Fruit fly (Drosophila melanogaster): ENCODE results near the gene pns.

pns gene

dm6 chr3L:1586266-1587054, 49.5 kb downstream of the pns start:
- TF ChIP-seq CG11617 (GFP tag; optimal IDR thresholded peaks at IDR 0.05) (peak; percentile 10), CG1620 (GFP tag; optimal IDR thresholded peaks at IDR 0.05) (no peak), CG33017 (tag; optimal IDR thresholded peaks at IDR 0.05) (peak; percentile 60), toe (GFP tag; optimal IDR thresholded peaks at IDR 0.05) (no peak), pad (GFP tag; optimal IDR thresholded peaks at IDR 0.05) (no peak), CG5204 (GFP tag; optimal IDR thresholded peaks at IDR 0.05) (no peak), Hr96 (GFP tag; optimal IDR thresholded peaks at IDR 0.05) (peak; percentile 45), kay (GFP tag; ENCODE audit: borderline replicate concordance) (no peak), CG7045 (GFP tag; optimal IDR thresholded peaks at IDR 0.05) (peak; percentile 26), Mnt (GFP tag; optimal IDR thresholded peaks at IDR 0.05) (peak; percentile 68), CG12768 (GFP tag; optimal IDR thresholded peaks at IDR 0.05) (peak; percentile 65), Clk (GFP tag; optimal IDR thresholded peaks at IDR 0.05) (no peak), bab1 (GFP tag; optimal IDR thresholded peaks at IDR 0.05) (peak; percentile 73), cic (GFP tag; optimal IDR thresholded peaks at IDR 0.05) (peak; percentile 75), tj (GFP tag; optimal IDR thresholded peaks at IDR 0.05) (peak; percentile 80), CG7101 (tag; optimal IDR thresholded peaks at IDR 0.05) (no peak), Crg-1 (GFP tag; optimal IDR thresholded peaks at IDR 0.05) (peak; percentile 13), cnc (optimal IDR thresholded peaks at IDR 0.05) (no peak), CG14711 (tag; optimal IDR thresholded peaks at IDR 0.05) (peak; percentile 16), ovo (GFP tag; optimal IDR thresholded peaks at IDR 0.05) (peak; percentile 53)

DNA sequence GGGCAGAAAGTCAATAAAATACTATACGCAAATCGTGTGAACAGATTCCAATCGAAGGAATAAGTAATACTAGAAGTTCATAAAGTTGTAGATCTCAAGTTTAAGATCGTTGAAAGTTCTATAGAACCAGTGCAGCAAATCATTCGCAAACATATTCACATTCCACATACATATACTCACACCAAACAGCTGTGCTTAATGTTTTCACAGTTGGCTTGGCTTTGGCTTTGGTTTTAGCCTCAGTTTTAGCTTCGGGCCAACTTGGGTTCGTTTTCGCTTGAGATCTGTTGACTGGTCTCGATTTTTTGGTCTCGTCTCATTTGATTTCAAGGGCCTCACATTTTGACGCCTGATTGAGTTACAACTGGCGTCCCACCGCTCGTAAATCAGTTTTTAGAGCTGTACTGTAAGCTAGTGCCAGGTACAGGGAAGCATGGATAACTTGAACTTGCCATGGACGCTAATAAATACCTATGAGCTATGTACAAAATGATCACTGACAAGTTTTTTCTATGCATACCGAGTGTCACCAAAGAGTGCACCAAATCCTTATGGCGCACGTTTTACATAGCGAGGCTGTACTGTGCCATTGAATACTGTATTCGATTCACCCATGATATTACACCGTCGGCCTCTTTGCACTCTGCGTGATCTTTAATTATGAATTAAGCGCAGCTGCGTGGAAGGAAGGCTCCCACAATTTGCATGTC, 50.4 kb downstream of the pns start:
- TF ChIP-seq bab1 (GFP tag; optimal IDR thresholded peaks at IDR 0.05): peak; percentile 75
- peak; percentile 62 for TF ChIP-seq CG1620 (GFP tag; optimal IDR thresholded peaks at IDR 0.05)
- peak; percentile 37 for TF ChIP-seq CG11617 (GFP tag; optimal IDR thresholded peaks at IDR 0.05)
- TF ChIP-seq toe (GFP tag; optimal IDR thresholded peaks at IDR 0.05): peak; percentile 77
- peak; percentile 52 for TF ChIP-seq Crg-1 (GFP tag; optimal IDR thresholded peaks at IDR 0.05)
- TF ChIP-seq Hr96 (GFP tag; optimal IDR thresholded peaks at IDR 0.05): peak; percentile 63
- TF ChIP-seq CG12768 (GFP tag; optimal IDR thresholded peaks at IDR 0.05): peak; percentile 79
- TF ChIP-seq ovo (GFP tag; optimal IDR thresholded peaks at IDR 0.05): no peak
- peak; percentile 78 for TF ChIP-seq CG7101 (tag; optimal IDR thresholded peaks at IDR 0.05)
- peak; percentile 82 for TF ChIP-seq CG7045 (GFP tag; optimal IDR thresholded peaks at IDR 0.05)
- peak; percentile 81 for TF ChIP-seq CG5204 (GFP tag; optimal IDR thresholded peaks at IDR 0.05)
- no peak for TF ChIP-seq cnc (optimal IDR thresholded peaks at IDR 0.05)
- TF ChIP-seq CG14711 (tag; optimal IDR thresholded peaks at IDR 0.05): peak; percentile 70
- TF ChIP-seq CG33017 (tag; optimal IDR thresholded peaks at IDR 0.05): peak; percentile 81
- TF ChIP-seq pad (GFP tag; optimal IDR thresholded peaks at IDR 0.05): peak; percentile 48
- peak; percentile 46 for TF ChIP-seq Mnt (GFP tag; optimal IDR thresholded peaks at IDR 0.05)
- TF ChIP-seq tj (GFP tag; optimal IDR thresholded peaks at IDR 0.05): peak; percentile 28
- peak; percentile 51 for TF ChIP-seq kay (GFP tag; ENCODE audit: borderline replicate concordance)
- no peak for TF ChIP-seq cic (GFP tag; optimal IDR thresholded peaks at IDR 0.05)
- peak; percentile 68 for TF ChIP-seq Clk (GFP tag; optimal IDR thresholded peaks at IDR 0.05)

DNA sequence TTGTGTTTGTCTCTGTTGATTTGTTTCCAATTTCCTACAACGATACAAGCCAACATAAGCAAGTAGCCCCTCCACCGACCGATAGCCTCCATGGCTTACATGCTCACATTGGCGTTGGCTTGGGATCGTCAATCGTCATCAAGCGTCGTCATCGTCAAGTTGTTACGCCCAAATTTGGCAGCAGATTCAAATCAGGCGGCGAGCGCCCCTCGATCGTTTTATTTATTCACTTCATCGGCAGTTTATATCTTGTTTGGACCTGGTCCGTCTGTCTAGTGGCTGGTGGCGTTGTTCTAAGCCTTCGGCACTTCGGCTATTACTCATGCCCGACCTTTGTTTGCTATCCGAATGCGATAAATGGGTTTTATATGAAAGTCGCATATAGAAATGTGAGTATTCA, 53.3 kb downstream of the pns start:
- TF ChIP-seq CG1620 (GFP tag; optimal IDR thresholded peaks at IDR 0.05) (no peak), CG14711 (tag; optimal IDR thresholded peaks at IDR 0.05) (no peak), kay (GFP tag; ENCODE audit: borderline replicate concordance) (peak; percentile 49), ovo (GFP tag; optimal IDR thresholded peaks at IDR 0.05) (no peak)

DNA sequence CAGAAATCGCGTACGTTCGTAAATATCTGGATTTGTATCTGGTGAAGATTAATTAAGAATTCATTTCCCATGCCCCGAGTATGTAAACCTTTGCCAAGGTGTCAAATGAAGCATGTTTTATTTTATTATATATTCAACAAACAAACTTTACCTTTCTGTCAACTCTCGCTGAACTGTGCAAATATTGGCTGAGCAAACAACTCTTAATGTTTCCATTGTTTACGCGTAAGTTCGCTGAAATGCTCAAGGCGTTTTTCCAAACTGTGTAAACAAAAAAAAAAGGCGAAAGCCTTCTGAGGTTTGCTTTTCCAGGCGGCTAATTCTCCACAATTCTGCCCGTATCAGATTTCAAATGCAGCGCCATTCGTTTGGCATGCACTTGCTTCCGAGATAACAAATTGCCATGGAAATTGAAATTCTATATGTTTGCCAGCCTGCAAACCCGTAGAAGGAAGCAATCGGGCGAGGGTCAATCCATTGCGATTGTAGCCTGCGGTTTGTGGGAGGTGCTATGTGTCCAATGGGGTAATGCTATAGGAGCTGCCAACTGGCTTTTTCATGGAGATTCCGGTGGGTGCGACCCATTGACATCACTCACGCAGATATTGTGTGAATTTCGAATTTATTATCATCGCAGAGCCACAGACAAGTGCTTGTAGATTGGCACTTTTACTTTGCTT, 54.9 kb downstream of the pns start:
- peak; percentile 71 for TF ChIP-seq Mnt (GFP tag; optimal IDR thresholded peaks at IDR 0.05)
- TF ChIP-seq CG33017 (tag; optimal IDR thresholded peaks at IDR 0.05): peak; percentile 85
- TF ChIP-seq pad (GFP tag; optimal IDR thresholded peaks at IDR 0.05): peak; percentile 74
- TF ChIP-seq tj (GFP tag; optimal IDR thresholded peaks at IDR 0.05): peak; percentile 80
- peak; percentile 97 for TF ChIP-seq Crg-1 (GFP tag; optimal IDR thresholded peaks at IDR 0.05)
- peak; percentile 97 for TF ChIP-seq ovo (GFP tag; optimal IDR thresholded peaks at IDR 0.05)
- peak; percentile 84 for TF ChIP-seq toe (GFP tag; optimal IDR thresholded peaks at IDR 0.05)
- peak; percentile 96 for TF ChIP-seq CG7045 (GFP tag; optimal IDR thresholded peaks at IDR 0.05)
- TF ChIP-seq CG12768 (GFP tag; optimal IDR thresholded peaks at IDR 0.05): peak; percentile 95
- TF ChIP-seq bab1 (GFP tag; optimal IDR thresholded peaks at IDR 0.05): peak; percentile 3
- TF ChIP-seq kay (GFP tag; ENCODE audit: borderline replicate concordance): no peak
- peak; percentile 92 for TF ChIP-seq CG1620 (GFP tag; optimal IDR thresholded peaks at IDR 0.05)
- peak; percentile 78 for TF ChIP-seq Hr96 (GFP tag; optimal IDR thresholded peaks at IDR 0.05)
- peak; percentile 82 for TF ChIP-seq CG14711 (tag; optimal IDR thresholded peaks at IDR 0.05)
- peak; percentile 92 for TF ChIP-seq CG7101 (tag; optimal IDR thresholded peaks at IDR 0.05)
- peak; percentile 86 for TF ChIP-seq Clk (GFP tag; optimal IDR thresholded peaks at IDR 0.05)
- TF ChIP-seq CG5204 (GFP tag; optimal IDR thresholded peaks at IDR 0.05): peak; percentile 79
- peak; percentile 83 for TF ChIP-seq CG11617 (GFP tag; optimal IDR thresholded peaks at IDR 0.05)
- TF ChIP-seq cic (GFP tag; optimal IDR thresholded peaks at IDR 0.05): peak; percentile 96
- TF ChIP-seq cnc (optimal IDR thresholded peaks at IDR 0.05): no peak

Data from whole organism, adult.